1 worm cellular context compared by ENCODE assay signal in genomic region chrIII:6139932-6140612, ce11.
TF ChIP-seq lines count a peak whose summit lies in the region.

No protein-coding gene starts in this region.

TF ChIP-seq in whole organism, L1 larva, 84 proteins besides CTCF, POLR2A, EP300 and RAD21 (continued from another document):
- no peak for TF ChIP-seq pax-3 (tag; optimal IDR thresholded peaks at IDR 0.05; lab: Kevin White, UChicago)
- no peak for TF ChIP-seq sox-4 (tag; optimal IDR thresholded peaks at IDR 0.05; lab: Kevin White, UChicago)
- no peak for TF ChIP-seq vab-15 (tag; optimal IDR thresholded peaks at IDR 0.05; lab: Kevin White, UChicago)
- TF ChIP-seq C04F5.9 (tag; optimal IDR thresholded peaks at IDR 0.05; lab: Kevin White, UChicago) = no peak
- peak in 1 of 3 experiments; percentile 53 for TF ChIP-seq ceh-82 (tag; optimal IDR thresholded peaks at IDR 0.05; lab: Kevin White, UChicago)
- no peak for TF ChIP-seq ztf-11 (tag; optimal IDR thresholded peaks at IDR 0.05; lab: Kevin White, UChicago)
- TF ChIP-seq unc-130 (tag; optimal IDR thresholded peaks at IDR 0.05; lab: Kevin White, UChicago) = no peak
- TF ChIP-seq efl-1 (optimal IDR thresholded peaks at IDR 0.05; lab: Kevin White, UChicago) = peak in 1 of 2 experiments; percentile 7
- peak in 1 of 2 experiments; percentile 93 for TF ChIP-seq efl-1 (GFP tag; optimal IDR thresholded peaks at IDR 0.05 in 1 of 2; lab: Kevin White, UChicago)
- TF ChIP-seq nhr-77 (tag; optimal IDR thresholded peaks at IDR 0.05; lab: Kevin White, UChicago) = no peak
- TF ChIP-seq lin-13 (GFP tag; optimal IDR thresholded peaks at IDR 0.05; lab: Kevin White, UChicago) = no peak
- no peak for TF ChIP-seq ztf-4 (tag; optimal IDR thresholded peaks at IDR 0.05; lab: Kevin White, UChicago)
- TF ChIP-seq grh-1 (GFP tag; IDR thresholded peaks at IDR 0.05; lab: Robert Waterston, UW) = no peak
- TF ChIP-seq lin-14 (GFP tag; optimal IDR thresholded peaks at IDR 0.05; lab: Kevin White, UChicago) = peak; percentile 79
- TF ChIP-seq hpl-2 (GFP tag; optimal IDR thresholded peaks at IDR 0.05; lab: Kevin White, UChicago) = no peak
- TF ChIP-seq nhr-237 (tag; optimal IDR thresholded peaks at IDR 0.05; lab: Kevin White, UChicago) = no peak
- no peak for TF ChIP-seq lin-39 (tag; optimal IDR thresholded peaks at IDR 0.05; lab: Kevin White, UChicago)
- no peak for TF ChIP-seq aly-2 (tag; optimal IDR thresholded peaks at IDR 0.05; lab: Kevin White, UChicago)
- TF ChIP-seq tlp-1 (tag; optimal IDR thresholded peaks at IDR 0.05; lab: Kevin White, UChicago) = no peak
- TF ChIP-seq isw-1 (GFP tag; IDR thresholded peaks at IDR 0.05; lab: Robert Waterston, UW) = no peak
- no peak for TF ChIP-seq pag-3 (tag; optimal IDR thresholded peaks at IDR 0.05; lab: Kevin White, UChicago; ENCODE audit: borderline replicate concordance, insufficient read depth)
